Fruit fly (Drosophila melanogaster) whole organism, embryonic: ENCODE data around the gene put.

Experiments used
- Blimp-1 ChIP-seq: fragments of 200-800 bp; sonication (Bioruptor generic); optimal IDR thresholded peaks from 3 replicates; lab custom pipeline; 2018; ENCODE audit warnings: missing biosample characterization, missing genetic modification characterization, mild to moderate bottlenecking, moderate library complexity, missing genetic modification reagents
- CG10147 ChIP-seq: fragments of 200-800 bp; sonication (Bioruptor generic); optimal IDR thresholded peaks from 2 replicates; lab custom pipeline; 2019; ENCODE audit warnings: missing biosample characterization, mild to moderate bottlenecking, missing genetic modification characterization, moderate library complexity
- CG10543 ChIP-seq: fragments of 200-800 bp; sonication (Bioruptor generic); optimal IDR thresholded peaks from 3 replicates; lab custom pipeline; 2017; ENCODE audit warnings: missing biosample characterization, mild to moderate bottlenecking, missing genetic modification characterization, moderate library complexity
- CG11247 ChIP-seq: fragments of 200-800 bp; sonication (Bioruptor generic); IDR thresholded peaks from 2 replicates; pipeline ENCODE4 v1.3.6; 2022; ENCODE audit warnings: missing biosample characterization, missing genetic modification characterization
- CG12155 ChIP-seq: fragments of 200-800 bp; sonication (Bioruptor generic); optimal IDR thresholded peaks from 3 replicates; lab custom pipeline; 2016; ENCODE audit warnings: missing biosample characterization, missing genetic modification characterization
- CG12391 ChIP-seq: fragments of 200-800 bp; sonication (Bioruptor generic); optimal IDR thresholded peaks from 3 replicates; lab custom pipeline; 2018; ENCODE audit warnings: missing biosample characterization, mild to moderate bottlenecking, missing genetic modification characterization, moderate library complexity
- CG12942 ChIP-seq: fragments of 200-800 bp; sonication (Bioruptor generic); optimal IDR thresholded peaks from 3 replicates; lab custom pipeline; 2016; ENCODE audit warnings: missing biosample characterization, missing genetic modification characterization
- CG1529 ChIP-seq: fragments of 200-800 bp; sonication (Bioruptor generic); optimal IDR thresholded peaks from 3 replicates; lab custom pipeline; 2018; ENCODE audit warnings: missing biosample characterization, missing genetic modification characterization
- CG1603 ChIP-seq: fragments of 200-800 bp; sonication (Bioruptor generic); optimal IDR thresholded peaks from 2 replicates; lab custom pipeline; 2019; ENCODE audit warnings: missing biosample characterization, mild to moderate bottlenecking, missing genetic modification characterization, moderate library complexity
- CG16863 ChIP-seq: fragments of 200-800 bp; sonication (Bioruptor generic); optimal IDR thresholded peaks from 3 replicates; lab custom pipeline; 2016; ENCODE audit warnings: missing biosample characterization, missing genetic modification characterization
- CG18262 ChIP-seq: fragments of 200-800 bp; optimal IDR thresholded peaks from 3 replicates; lab custom pipeline; 2019; ENCODE audit warnings: missing biosample characterization, mild to moderate bottlenecking, missing genetic modification characterization, moderate library complexity
- CG30403 ChIP-seq: fragments of 200-800 bp; sonication (Bioruptor generic); optimal IDR thresholded peaks from 3 replicates; lab custom pipeline; 2016; ENCODE audit warnings: missing biosample characterization, missing genetic modification characterization
- CG31388 ChIP-seq: fragments of 200-800 bp; sonication (Bioruptor generic); optimal IDR thresholded peaks from 2 replicates; lab custom pipeline; 2016; ENCODE audit warnings: missing biosample characterization, missing genetic modification characterization
- CG33557 ChIP-seq: fragments of 200-800 bp; sonication (Bioruptor generic); optimal IDR thresholded peaks from 2 replicates; lab custom pipeline; 2019; ENCODE audit warnings: missing biosample characterization, mild to moderate bottlenecking, missing genetic modification characterization, moderate library complexity
- CG4424 ChIP-seq: fragments of 200-800 bp; sonication (Bioruptor generic); optimal IDR thresholded peaks from 3 replicates; lab custom pipeline; 2016; ENCODE audit warnings: missing biosample characterization, missing genetic modification characterization
- CG6813 ChIP-seq: fragments of 200-800 bp; sonication (Bioruptor generic); optimal IDR thresholded peaks from 2 replicates; lab custom pipeline; 2017; ENCODE audit warnings: missing biosample characterization, missing genetic modification characterization, mild to moderate bottlenecking, moderate library complexity, missing genetic modification reagents
- Dll ChIP-seq: fragments of 200-800 bp; sonication (Bioruptor generic); IDR thresholded peaks from 4 replicates; pipeline ENCODE4 v1.3.6; 2022; ENCODE audit warnings: missing biosample characterization, missing genetic modification characterization; ENCODE audit not compliant: partially characterized antibody
- Gug ChIP-seq: fragments of 200-800 bp; sonication (Bioruptor generic); IDR thresholded peaks from 4 replicates; pipeline ENCODE4 v1.3.6; 2022; ENCODE audit warnings: missing biosample characterization, missing genetic modification characterization
- H15 ChIP-seq: fragments of 200-800 bp; sonication (Bioruptor generic); IDR thresholded peaks from 3 replicates; pipeline ENCODE4 v1.3.6; 2022; ENCODE audit warnings: missing biosample characterization, missing genetic modification characterization
- Hr78 ChIP-seq, 2 experiments: fragments of 200-800 bp in 1 of 2; fragments of >200 bp in 1 of 2; sonication (Bioruptor generic) in 1 of 2; optimal IDR thresholded peaks; 2 replicates each; lab custom pipeline; 2017 to 2019; ENCODE audit warnings: missing biosample characterization in 2 of 2, missing genetic modification characterization in 2 of 2, mild to moderate bottlenecking in 1 of 2, moderate library complexity in 1 of 2
- Jarid2 ChIP-seq: fragments of 200-800 bp; sonication (Bioruptor generic); optimal IDR thresholded peaks from 3 replicates; lab custom pipeline; 2017; ENCODE audit warnings: mild to moderate bottlenecking, missing biosample characterization, missing genetic modification reagents, missing genetic modification characterization
- Lhr ChIP-seq: fragments of 200-800 bp; sonication (Bioruptor generic); optimal IDR thresholded peaks from 3 replicates; lab custom pipeline; 2017; ENCODE audit warnings: mild to moderate bottlenecking, missing biosample characterization, missing genetic modification reagents, missing genetic modification characterization
- Myb ChIP-seq: fragments of 200-800 bp; sonication (Bioruptor generic); optimal IDR thresholded peaks from 2 replicates; lab custom pipeline; 2016; ENCODE audit warnings: missing biosample characterization, missing genetic modification characterization
- Neu2 ChIP-seq: fragments of 200-800 bp; sonication (Bioruptor generic); optimal IDR thresholded peaks from 3 replicates; lab custom pipeline; 2016; ENCODE audit warnings: missing biosample characterization, missing genetic modification characterization, borderline replicate concordance
- Nf-YB ChIP-seq: fragments of 200-800 bp; sonication (Bioruptor generic); optimal IDR thresholded peaks from 3 replicates; lab custom pipeline; 2019; ENCODE audit warnings: missing biosample characterization, mild to moderate bottlenecking, missing genetic modification characterization, moderate library complexity
- Oaz ChIP-seq: fragments of 200-800 bp; sonication (Bioruptor generic); IDR thresholded peaks from 2 replicates; pipeline ENCODE4 v1.3.6; 2022; ENCODE audit warnings: missing biosample characterization, missing genetic modification characterization
- Oli ChIP-seq: fragments of 200-800 bp; sonication (Bioruptor generic); optimal IDR thresholded peaks from 2 replicates; lab custom pipeline; 2018; ENCODE audit warnings: missing biosample characterization, mild to moderate bottlenecking, missing genetic modification characterization, moderate library complexity
- PHDP ChIP-seq: fragments of 200-800 bp; sonication (Bioruptor generic); optimal IDR thresholded peaks from 3 replicates; lab custom pipeline; 2018; ENCODE audit warnings: missing biosample characterization, mild to moderate bottlenecking, missing genetic modification characterization, moderate library complexity
- Sox100B ChIP-seq: fragments of 200-800 bp; sonication (Bioruptor generic); optimal IDR thresholded peaks from 3 replicates; lab custom pipeline; 2018; ENCODE audit warnings: missing biosample characterization, mild to moderate bottlenecking, missing genetic modification characterization
- Trl ChIP-seq, 3 experiments: fragments of >200 bp in 2 of 3; fragments of 200-800 bp in 1 of 3; sonication (Bioruptor generic) in 1 of 3; optimal IDR thresholded peaks; 2 replicates in 1 of 3; 3 replicates in 2 of 3; lab custom pipeline; 2016 to 2017; ENCODE audit warnings: missing biosample characterization in 1 of 3, missing genetic modification characterization in 1 of 3
- Vsx1 ChIP-seq: fragments of 200-800 bp; sonication (Bioruptor generic); optimal IDR thresholded peaks from 2 replicates; lab custom pipeline; 2017; ENCODE audit warnings: missing biosample characterization, mild to moderate bottlenecking, missing genetic modification characterization, missing genetic modification reagents
- ase ChIP-seq: fragments of 200-800 bp; sonication (Bioruptor generic); IDR thresholded peaks from 3 replicates; pipeline ENCODE4 v1.3.6; 2022; ENCODE audit warnings: missing biosample characterization, missing genetic modification characterization
- bsh ChIP-seq, 2 experiments: fragments of 200-800 bp; sonication (Bioruptor generic); optimal IDR thresholded peaks; 2 replicates each; lab custom pipeline; 2017 to 2018; ENCODE audit warnings: mild to moderate bottlenecking in 2 of 2, missing biosample characterization in 2 of 2, missing genetic modification characterization in 2 of 2, moderate library complexity in 1 of 2
- crol ChIP-seq: fragments of 200-800 bp; sonication (Bioruptor generic); IDR thresholded peaks from 2 replicates; pipeline ENCODE4 v1.3.6; 2022; ENCODE audit warnings: missing biosample characterization, missing genetic modification characterization
- dm ChIP-seq: fragments of 200-800 bp; sonication (Bioruptor generic); optimal IDR thresholded peaks from 3 replicates; lab custom pipeline; 2016; ENCODE audit warnings: missing biosample characterization, missing genetic modification characterization
- eyg ChIP-seq: fragments of 200-800 bp; sonication (Bioruptor generic); optimal IDR thresholded peaks from 3 replicates; lab custom pipeline; 2016; ENCODE audit warnings: missing biosample characterization, missing genetic modification characterization
- gsb-n ChIP-seq: fragments of 200-800 bp; sonication (Bioruptor generic); optimal IDR thresholded peaks from 3 replicates; lab custom pipeline; 2018; ENCODE audit warnings: missing biosample characterization, mild to moderate bottlenecking, missing genetic modification characterization
- oc ChIP-seq: fragments of 200-800 bp; sonication (Bioruptor generic); optimal IDR thresholded peaks from 2 replicates; lab custom pipeline; 2018; ENCODE audit warnings: missing biosample characterization, mild to moderate bottlenecking, missing genetic modification characterization, moderate library complexity
- org-1 ChIP-seq: fragments of 200-800 bp; sonication (Bioruptor generic); optimal IDR thresholded peaks from 2 replicates; lab custom pipeline; 2017; ENCODE audit warnings: missing biosample characterization, missing genetic modification characterization
- pho ChIP-seq: fragments of 200-800 bp; sonication (Bioruptor generic); optimal IDR thresholded peaks from 2 replicates; lab custom pipeline; 2016; ENCODE audit warnings: missing biosample characterization, missing genetic modification characterization
- prd ChIP-seq, 3 experiments: fragments of >200 bp in 2 of 3; fragments of 200-800 bp in 1 of 3; sonication (Bioruptor generic) in 1 of 3; optimal IDR thresholded peaks in 2 of 3; IDR thresholded peaks in 1 of 3; 2 replicates in 2 of 3; 3 replicates in 1 of 3; pipeline versions ENCODE4 v1.3.6 to Lab custom; 2017 to 2022; ENCODE audit warnings: missing biosample characterization in 1 of 3, missing genetic modification characterization in 1 of 3
- pum ChIP-seq: fragments of 200-800 bp; sonication (Bioruptor generic); optimal IDR thresholded peaks from 2 replicates; lab custom pipeline; 2016; ENCODE audit warnings: missing biosample characterization, missing genetic modification characterization
- slbo ChIP-seq: fragments of 200-800 bp; sonication (Bioruptor generic); IDR thresholded peaks from 2 replicates; pipeline ENCODE4 v1.3.6; 2022; ENCODE audit warnings: missing biosample characterization, missing genetic modification characterization
- tio ChIP-seq: fragments of 200-800 bp; sonication (Bioruptor generic); optimal IDR thresholded peaks from 2 replicates; lab custom pipeline; 2017; ENCODE audit warnings: missing biosample characterization, missing genetic modification characterization, inconsistent platforms
- tll ChIP-seq, 2 experiments: fragments of 200-800 bp in 1 of 2; fragments of >200 bp in 1 of 2; sonication (Bioruptor generic) in 1 of 2; optimal IDR thresholded peaks; 2 replicates each; lab custom pipeline; 2017 to 2019; ENCODE audit warnings: missing biosample characterization in 2 of 2, missing genetic modification characterization in 2 of 2, mild to moderate bottlenecking in 1 of 2, moderate library complexity in 1 of 2
- vnd ChIP-seq: fragments of 200-800 bp; sonication (Bioruptor generic); IDR thresholded peaks from 3 replicates; pipeline ENCODE4 v1.3.6; 2022; ENCODE audit warnings: missing biosample characterization, missing genetic modification characterization; ENCODE audit not compliant: partially characterized antibody
- wdn ChIP-seq: fragments of 200-800 bp; sonication (Bioruptor generic); IDR thresholded peaks from 2 replicates; pipeline ENCODE4 v1.3.6; 2022; ENCODE audit warnings: missing biosample characterization, missing genetic modification characterization
- z ChIP-seq: fragments of 200-800 bp; sonication (Bioruptor generic); IDR thresholded peaks from 3 replicates; pipeline ENCODE4 v1.3.6; 2022; ENCODE audit warnings: missing biosample characterization, missing genetic modification characterization

Gene put

DNA sequence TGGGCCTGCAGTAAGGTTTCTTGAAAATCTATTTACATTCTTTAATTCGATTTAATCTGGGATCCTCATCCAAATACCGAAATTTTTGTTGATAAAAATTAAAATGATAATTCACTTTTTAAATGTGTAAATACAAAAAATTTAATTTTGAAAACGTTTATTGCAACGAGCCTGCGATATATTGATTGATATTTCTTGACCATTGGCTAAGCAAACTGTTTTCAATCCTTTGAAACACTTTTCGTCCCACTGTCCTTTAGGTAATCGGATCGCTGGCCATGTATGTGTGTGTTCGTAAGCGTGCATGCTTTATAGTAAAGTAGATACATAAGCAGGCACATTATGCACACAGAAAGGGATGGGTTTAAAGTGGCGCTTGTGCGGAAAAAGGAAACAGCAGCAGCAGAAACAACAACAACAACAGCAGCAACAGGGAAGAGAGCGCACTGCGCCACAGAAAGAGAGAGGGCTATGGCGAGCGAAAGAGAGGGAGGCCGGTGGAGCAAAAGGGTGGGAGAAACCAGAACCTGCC lies 1.3 kb downstream of the put start (continued):
- TF ChIP-seq Hr78 (GFP tag; optimal IDR thresholded peaks at IDR 0.05; lab: Kevin White, UChicago) (no peak), CG12942 (GFP tag; lab: Kevin White, UChicago) (no peak), CG1529 (peak; percentile 45), H15 (GFP tag; lab: Robert Waterston, UW) (no peak), crol (GFP tag; lab: Robert Waterston, UW) (no peak), Jarid2 (GFP tag; lab: Kevin White, UChicago) (no peak), vnd (GFP tag; lab: Robert Waterston, UW) (no peak), CG30403 (GFP tag; lab: Kevin White, UChicago) (peak; percentile 62), CG12391 (tag; lab: Kevin White, UChicago) (peak; percentile 70), Sox100B (GFP tag; lab: Kevin White, UChicago) (peak; percentile 13), PHDP (tag; lab: Kevin White, UChicago) (peak; percentile 59), bsh (GFP tag; optimal IDR thresholded peaks at IDR 0.05; lab: Kevin White, UChicago) (peak; percentile 78 to 80), Vsx1 (peak; percentile 15), CG18262 (tag; lab: Kevin White, UChicago) (peak; percentile 84), CG12155 (GFP tag; lab: Kevin White, UChicago) (peak; percentile 4), ase (GFP tag; lab: Robert Waterston, UW) (peak; percentile 36; the same call in 1 of the 3 replicates), gsb-n (tag; lab: Kevin White, UChicago) (peak; percentile 74), wdn (GFP tag; lab: Robert Waterston, UW) (no peak), pho (GFP tag; lab: Kevin White, UChicago) (no peak), oc (tag; lab: Kevin White, UChicago) (peak; percentile 3), Lhr (GFP tag; lab: Kevin White, UChicago) (no peak), Gug (GFP tag; lab: Robert Waterston, UW) (0 out of 4 replicates have a peak, but pooled peaks have one; percentile 5), CG10147 (GFP tag; lab: Kevin White, UChicago) (no peak), dm (peak; percentile 3), CG16863 (GFP tag; lab: Kevin White, UChicago) (peak; percentile 19), tll (GFP tag; optimal IDR thresholded peaks at IDR 0.05; lab: Kevin White, UChicago) (no peak), slbo (GFP tag; lab: Robert Waterston, UW) (no peak), CG1603 (tag; lab: Kevin White, UChicago) (peak; percentile 28), eyg (GFP tag; lab: Kevin White, UChicago) (no peak), Oli (tag; lab: Kevin White, UChicago) (peak; percentile 69), Myb (GFP tag; lab: Kevin White, UChicago) (no peak), CG11247 (GFP tag; lab: Robert Waterston, UW) (no peak), Trl (optimal IDR thresholded peaks at IDR 0.05; lab: Kevin White, UChicago) (peak; percentile 59 to 62), Trl (GFP tag; optimal IDR thresholded peaks at IDR 0.05; lab: Kevin White, UChicago) (no peak), Nf-YB (peak; percentile 35), pum (GFP tag; lab: Kevin White, UChicago) (peak; percentile 2), org-1 (GFP tag; lab: Kevin White, UChicago) (peak; percentile 37), CG10543 (no peak), Neu2 (GFP tag; lab: Kevin White, UChicago) (no peak), Dll (GFP tag; lab: Robert Waterston, UW) (0 out of 4 replicates have a peak, but pooled peaks have one; percentile 14), CG33557 (peak; percentile 64), prd (optimal IDR thresholded peaks at IDR 0.05; lab: Kevin White, UChicago) (no peak), prd (GFP tag; IDR thresholded peaks at IDR 0.05; lab: Robert Waterston, UW) (peak; percentile 53; the same call in 2 of the 3 replicates), CG4424 (peak; percentile 48), CG31388 (no peak), Oaz (no peak), tio (GFP tag; lab: Kevin White, UChicago) (peak; percentile 67), z (0 out of 3 replicates have a peak, but pooled peaks have one; percentile 13), Blimp-1 (GFP tag; lab: Kevin White, UChicago) (no peak), CG6813 (GFP tag; lab: Kevin White, UChicago) (peak; percentile 49)
